Fruit fly (Drosophila melanogaster) whole organism, pupa: ENCODE data around the gene CG14174.

Experiments
- CG14655 ChIP-seq: fragments of 200-800 bp; sonication (Bioruptor generic); optimal IDR thresholded peaks from 3 replicates; lab custom pipeline; 2017; ENCODE audit warnings: mild to moderate bottlenecking, missing biosample characterization, missing genetic modification reagents, missing genetic modification characterization
- CG4496 ChIP-seq: fragments of 200-800 bp; sonication (Bioruptor generic); IDR thresholded peaks from 3 replicates; pipeline ENCODE4 v1.3.6; 2022; ENCODE audit warnings: missing biosample characterization, missing genetic modification characterization
- CG8159 ChIP-seq: fragments of 200-800 bp; sonication (Bioruptor generic); optimal IDR thresholded peaks from 3 replicates; lab custom pipeline; 2018; ENCODE audit warnings: missing biosample characterization, mild to moderate bottlenecking, missing genetic modification characterization, moderate library complexity
- EcR ChIP-seq: fragments of 200-800 bp; sonication (Bioruptor generic); optimal IDR thresholded peaks from 3 replicates; lab custom pipeline; 2019; ENCODE audit warnings: missing biosample characterization, missing genetic modification characterization, mild to moderate bottlenecking, moderate library complexity, missing genetic modification reagents
- Ets98B ChIP-seq: fragments of 200-800 bp; sonication (Bioruptor generic); IDR thresholded peaks from 2 replicates; pipeline ENCODE4 v1.3.6; 2022; ENCODE audit warnings: missing biosample characterization, missing genetic modification characterization
- Pif1A ChIP-seq: fragments of 200-800 bp; sonication (Bioruptor generic); optimal IDR thresholded peaks from 3 replicates; lab custom pipeline; 2016; ENCODE audit warnings: missing biosample characterization, missing genetic modification characterization
- Pif1B ChIP-seq: fragments of 200-800 bp; sonication (Bioruptor generic); optimal IDR thresholded peaks from 3 replicates; lab custom pipeline; 2016; ENCODE audit warnings: missing biosample characterization, missing genetic modification characterization
- Snoo ChIP-seq: fragments of 200-800 bp; sonication (Bioruptor generic); optimal IDR thresholded peaks from 3 replicates; lab custom pipeline; 2017; ENCODE audit warnings: missing biosample characterization, mild to moderate bottlenecking, missing genetic modification characterization, inconsistent platforms
- gl ChIP-seq: fragments of 200-800 bp; sonication (Bioruptor generic); optimal IDR thresholded peaks from 2 replicates; lab custom pipeline; 2018; ENCODE audit warnings: missing biosample characterization, mild to moderate bottlenecking, missing genetic modification characterization
- rn ChIP-seq: fragments of 200-800 bp; sonication (Bioruptor generic); IDR thresholded peaks from 2 replicates; pipeline ENCODE4 v1.3.6; 2022; ENCODE audit warnings: missing biosample characterization, missing genetic modification characterization

DNA sequence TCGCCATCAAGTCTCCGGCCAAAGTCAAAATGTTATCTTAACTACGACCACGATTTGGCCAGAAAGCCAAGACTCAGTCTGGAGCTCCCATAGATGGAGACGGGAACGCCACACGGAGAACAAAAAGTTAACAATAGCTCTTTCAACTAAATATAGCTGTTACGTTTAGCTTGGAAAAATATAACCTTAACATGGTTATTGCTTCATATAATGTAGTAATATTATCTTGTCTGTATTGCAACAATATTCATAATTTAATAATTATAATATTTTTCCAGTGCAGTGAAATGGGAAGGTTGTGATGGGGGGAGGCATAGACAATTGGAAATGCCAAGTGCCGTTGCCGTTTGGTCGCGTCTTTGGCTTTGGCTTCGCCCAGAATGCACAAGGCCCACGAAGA lies 26.3 kb downstream of the CG14174 start:
- TF ChIP-seq gl (no peak), Ets98B (GFP tag; lab: Robert Waterston, UW) (peak; percentile 80), Snoo (no peak), EcR (GFP tag; lab: Kevin White, UChicago) (no peak), CG14655 (GFP tag; lab: Kevin White, UChicago) (peak; percentile 89), Pif1B (GFP tag; lab: Kevin White, UChicago) (peak; percentile 13), rn (0 out of 2 replicates have a peak, but pooled peaks have one; percentile 35), CG8159 (tag; lab: Kevin White, UChicago) (peak; percentile 24), CG4496 (GFP tag; lab: Robert Waterston, UW) (peak; percentile 73; the same call in 2 of the 3 replicates), Pif1A (GFP tag; lab: Kevin White, UChicago) (peak; percentile 11)
